Worm (Caenorhabditis elegans) whole organism, young adult: ENCODE measurements around the gene T24E12.3.

Experiments used
- mxl-1 ChIP-seq: sonication (generic microtip); optimal IDR thresholded peaks from 2 replicates; lab custom pipeline; 2016; ENCODE audit warnings: missing genetic modification characterization, missing compliant biosample characterization
- zfh-2 ChIP-seq: fragments of 200-800 bp; sonication (Bioruptor generic); conservative IDR thresholded peaks from 2 replicates; pipeline ENCODE4 v1.3.6; 2022; ENCODE audit warnings: missing genetic modification reagents, missing genetic modification characterization, missing compliant biosample characterization

DNA sequence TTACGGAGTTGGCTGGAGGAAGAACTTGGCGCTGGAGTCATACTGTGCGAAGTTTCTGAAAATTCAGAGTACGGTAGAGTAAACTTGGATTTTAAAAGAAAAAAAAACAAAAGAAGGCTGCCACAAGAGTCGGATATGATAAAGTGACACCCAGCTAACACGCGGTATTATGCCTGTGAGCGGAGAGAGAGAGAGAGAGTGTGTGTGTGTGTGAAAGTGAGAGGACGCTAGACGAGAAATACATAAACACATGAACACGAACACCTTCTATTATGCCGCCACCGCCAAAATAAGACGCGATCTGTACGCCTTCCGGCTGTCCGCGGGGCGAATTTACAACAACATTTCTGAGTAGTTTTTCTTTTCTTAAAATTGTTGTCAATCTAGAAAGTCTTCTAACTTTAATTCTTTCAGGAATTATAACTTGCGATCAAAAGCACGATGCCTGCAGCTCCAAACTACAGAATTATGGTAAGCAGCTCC is 38.9 kb upstream of the T24E12.3 start, which contains the start of gene F12E12.6:
- TF ChIP-seq zfh-2, result no peak
- no peak for TF ChIP-seq mxl-1
